Worm (Caenorhabditis elegans): ENCODE data around the gene ift-81.

DNA sequence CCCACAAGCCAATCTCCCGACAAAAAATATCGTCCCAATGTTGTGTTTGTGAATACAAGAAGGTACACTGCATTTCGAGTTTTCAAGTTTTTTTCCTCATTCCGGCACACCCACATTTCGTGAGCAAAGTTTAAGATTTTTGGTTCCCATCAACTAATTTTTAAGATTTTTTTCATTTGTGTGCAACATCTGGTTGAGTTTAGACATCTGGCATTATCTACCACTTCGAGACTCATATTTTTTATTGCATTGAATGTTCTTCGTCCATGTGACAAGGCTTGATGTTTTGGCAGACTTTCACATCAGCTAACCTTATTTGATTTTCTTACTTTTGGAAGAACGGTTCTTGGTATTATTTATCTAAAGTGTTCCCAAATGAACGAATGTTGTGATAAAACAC lies 38.0 kb upstream of the ift-81 start:
- TF ChIP-seq attf-6 (GFP tag; IDR thresholded peaks at IDR 0.05) (no peak), cebp-1 (GFP tag; IDR thresholded peaks at IDR 0.05) (no peak), cebp-1 (tag; optimal IDR thresholded peaks at IDR 0.05) (no peak), ceh-58 (GFP tag; IDR thresholded peaks at IDR 0.05) (no peak), dpl-1 (GFP tag; optimal IDR thresholded peaks at IDR 0.05) (no peak), unc-130 (GFP tag; optimal IDR thresholded peaks at IDR 0.05) (no peak), lsy-27 (tag; optimal IDR thresholded peaks at IDR 0.05; ENCODE audit: borderline replicate concordance, insufficient read depth) (no peak), F49E8.2 (tag; optimal IDR thresholded peaks at IDR 0.05; ENCODE audit: insufficient read depth) (no peak), Y56A3A.18 (GFP tag; IDR thresholded peaks at IDR 0.05) (no peak), efl-1 (GFP tag; optimal IDR thresholded peaks at IDR 0.05) (no peak)
